Worm (Caenorhabditis elegans) whole organism, L4/young adult: ENCODE data around the gene rab-6.2.

Experiments used
- dao-5 ChIP-seq: sonication (generic microtip); optimal IDR thresholded peaks from 2 replicates; lab custom pipeline; 2016; ENCODE audit warnings: missing genotype, missing genetic modification characterization, moderate library complexity, missing compliant biosample characterization
- him-1 ChIP-seq: sonication (generic microtip); optimal IDR thresholded peaks from 2 replicates; lab custom pipeline; 2016; ENCODE audit warnings: missing genotype, missing genetic modification reagents, missing genetic modification characterization, missing compliant biosample characterization

- TF ChIP-seq him-1 (tag; lab: Kevin White, UChicago) (no peak), dao-5 (tag; lab: Kevin White, UChicago) (no peak)
Observed at ce11 chrX:17185696-17186430, 36.4 kb upstream of the rab-6.2 start, which contains the start of gene sid-3.
